Worm (Caenorhabditis elegans) whole organism, midembryonic: ENCODE data around the gene C01G5.7.

ENCODE experiments used
- ref-1 ChIP-seq: fragments of 200-800 bp; sonication (Bioruptor generic); conservative IDR thresholded peaks from 2 replicates; pipeline ENCODE4 v1.3.6; 2022; ENCODE audit warnings: missing genetic modification reagents, missing genetic modification characterization, missing compliant biosample characterization
- ztf-29 ChIP-seq: fragments of 200-800 bp; sonication (Bioruptor generic); IDR thresholded peaks from 2 replicates; pipeline ENCODE4 v1.3.6; 2022; ENCODE audit warnings: missing genetic modification reagents, missing genetic modification characterization, missing compliant biosample characterization

ce11 chrIV:6511767-6512166 is 6.2 kb upstream of the C01G5.7 start:
- TF ChIP-seq ref-1, result no peak
- no peak for TF ChIP-seq ztf-29 (GFP tag; lab: Robert Waterston, UW)
